Fruit fly (Drosophila melanogaster) whole organism: ENCODE measurements around the gene Ube4B.

Experiments
- CG8478 ChIP-seq: fragments of >200 bp; optimal IDR thresholded peaks from 2 replicates; lab custom pipeline; 2018; ENCODE audit warnings: inconsistent platforms
- EcR ChIP-seq, 2 experiments: fragments of >200 bp; optimal IDR thresholded peaks; 2 replicates each; lab custom pipeline; 2017; ENCODE audit warnings: missing biosample characterization in 2 of 2, missing genetic modification characterization in 2 of 2, missing genetic modification reagents in 2 of 2
- pan ChIP-seq: fragments of >200 bp; optimal IDR thresholded peaks from 2 replicates; lab custom pipeline; 2017
- psq ChIP-seq: fragments of >200 bp; optimal IDR thresholded peaks from 2 replicates; lab custom pipeline; 2017
- usp ChIP-seq: fragments of >200 bp; optimal IDR thresholded peaks from 2 replicates; lab custom pipeline; 2017; ENCODE audit warnings: missing biosample characterization, missing genetic modification characterization, mixed read lengths

dm6 chr2L:13068533-13069398, 49.5 kb upstream of the Ube4B start:
- TF ChIP-seq EcR (GFP tag; optimal IDR thresholded peaks at IDR 0.05; lab: Kevin White, UChicago), result no peak
- TF ChIP-seq usp (GFP tag; lab: Kevin White, UChicago), result no peak
- no peak for TF ChIP-seq pan (lab: Kevin White, UChicago)
- no peak for TF ChIP-seq psq (lab: Kevin White, UChicago)
- no peak for TF ChIP-seq CG8478 (lab: Kevin White, UChicago)
